Fruit fly (Drosophila melanogaster) whole organism, embryonic: ENCODE data around the gene Hpd.

Experiments used
- Antp ChIP-seq: fragments of 200-800 bp; sonication (Bioruptor generic); optimal IDR thresholded peaks from 3 replicates; lab custom pipeline; 2016; ENCODE audit warnings: missing biosample characterization, missing genetic modification characterization
- B-H2 ChIP-seq: fragments of 200-800 bp; sonication (Bioruptor generic); optimal IDR thresholded peaks from 2 replicates; lab custom pipeline; 2018; ENCODE audit warnings: missing biosample characterization, mild to moderate bottlenecking, missing genetic modification characterization
- Blimp-1 ChIP-seq: fragments of 200-800 bp; sonication (Bioruptor generic); optimal IDR thresholded peaks from 3 replicates; lab custom pipeline; 2018; ENCODE audit warnings: missing biosample characterization, missing genetic modification characterization, mild to moderate bottlenecking, moderate library complexity, missing genetic modification reagents
- BtbVII ChIP-seq: fragments of 200-800 bp; sonication (Bioruptor generic); optimal IDR thresholded peaks from 3 replicates; lab custom pipeline; 2017; ENCODE audit warnings: missing biosample characterization, mild to moderate bottlenecking, missing genetic modification characterization
- CG10979 ChIP-seq: fragments of 200-800 bp; sonication (Bioruptor generic); optimal IDR thresholded peaks from 2 replicates; lab custom pipeline; 2018; ENCODE audit warnings: missing biosample characterization, mild to moderate bottlenecking, missing genetic modification characterization, moderate library complexity
- CG11560 ChIP-seq: fragments of 200-800 bp; sonication (Bioruptor generic); IDR thresholded peaks from 3 replicates; pipeline ENCODE4 v1.3.6; 2022; ENCODE audit warnings: missing biosample characterization, missing genetic modification characterization
- CG11695 ChIP-seq: fragments of 200-800 bp; sonication (Bioruptor generic); IDR thresholded peaks from 3 replicates; pipeline ENCODE4 v1.3.6; 2022; ENCODE audit warnings: missing biosample characterization, missing genetic modification characterization
- CG12391 ChIP-seq: fragments of 200-800 bp; sonication (Bioruptor generic); optimal IDR thresholded peaks from 3 replicates; lab custom pipeline; 2018; ENCODE audit warnings: missing biosample characterization, mild to moderate bottlenecking, missing genetic modification characterization, moderate library complexity
- CG14667 ChIP-seq: fragments of 200-800 bp; sonication (Bioruptor generic); IDR thresholded peaks from 2 replicates; pipeline ENCODE4 v1.3.6; 2022; ENCODE audit warnings: missing biosample characterization, missing genetic modification characterization
- CG15696 ChIP-seq: fragments of 200-800 bp; sonication (Bioruptor generic); optimal IDR thresholded peaks from 2 replicates; lab custom pipeline; 2019; ENCODE audit warnings: missing biosample characterization, mild to moderate bottlenecking, missing genetic modification characterization, moderate library complexity
- CG1603 ChIP-seq: fragments of 200-800 bp; sonication (Bioruptor generic); optimal IDR thresholded peaks from 2 replicates; lab custom pipeline; 2019; ENCODE audit warnings: missing biosample characterization, mild to moderate bottlenecking, missing genetic modification characterization, moderate library complexity
- CG16815 ChIP-seq: fragments of 200-800 bp; sonication (Bioruptor generic); optimal IDR thresholded peaks from 3 replicates; lab custom pipeline; 2017; ENCODE audit warnings: missing biosample characterization, mild to moderate bottlenecking, missing genetic modification characterization
- CG17612 ChIP-seq: fragments of 200-800 bp; sonication (Bioruptor generic); IDR thresholded peaks from 2 replicates; pipeline ENCODE4 v1.3.6; 2022; ENCODE audit warnings: missing biosample characterization, missing genetic modification characterization
- CG18476 ChIP-seq: fragments of 200-800 bp; sonication (Bioruptor generic); optimal IDR thresholded peaks from 2 replicates; lab custom pipeline; 2016; ENCODE audit warnings: missing biosample characterization, mild to moderate bottlenecking, missing genetic modification characterization
- CG2875 ChIP-seq: fragments of 200-800 bp; sonication (Bioruptor generic); optimal IDR thresholded peaks from 2 replicates; lab custom pipeline; 2017; ENCODE audit warnings: missing biosample characterization, mild to moderate bottlenecking, missing genetic modification characterization, missing genetic modification reagents
- CG30403 ChIP-seq: fragments of 200-800 bp; sonication (Bioruptor generic); optimal IDR thresholded peaks from 3 replicates; lab custom pipeline; 2016; ENCODE audit warnings: missing biosample characterization, missing genetic modification characterization
- CG32772 ChIP-seq: fragments of 200-800 bp; sonication (Bioruptor generic); IDR thresholded peaks from 2 replicates; pipeline ENCODE4 v1.3.6; 2022; ENCODE audit warnings: missing biosample characterization, missing genetic modification characterization
- CG3726 ChIP-seq: fragments of 200-800 bp; sonication (Bioruptor generic); IDR thresholded peaks from 3 replicates; pipeline ENCODE4, ENCODE4 v1.3.6; 2022; ENCODE audit warnings: missing biosample characterization, missing genetic modification characterization
- CG4404 ChIP-seq: fragments of 200-800 bp; sonication (Bioruptor generic); IDR thresholded peaks from 2 replicates; pipeline ENCODE4 v1.3.6; 2022; ENCODE audit warnings: missing biosample characterization, missing genetic modification characterization
- CG4424 ChIP-seq: fragments of 200-800 bp; sonication (Bioruptor generic); optimal IDR thresholded peaks from 3 replicates; lab custom pipeline; 2016; ENCODE audit warnings: missing biosample characterization, missing genetic modification characterization
- CG8388 ChIP-seq: fragments of 200-800 bp; sonication (Bioruptor generic); optimal IDR thresholded peaks from 2 replicates; lab custom pipeline; 2019; ENCODE audit warnings: missing biosample characterization, mild to moderate bottlenecking, missing genetic modification characterization, moderate library complexity
- CG9727 ChIP-seq: fragments of 200-800 bp; sonication (Bioruptor generic); optimal IDR thresholded peaks from 3 replicates; lab custom pipeline; 2017; ENCODE audit warnings: missing biosample characterization, mild to moderate bottlenecking, missing genetic modification characterization
- CHES-1-like ChIP-seq: fragments of 200-800 bp; sonication (Bioruptor generic); optimal IDR thresholded peaks from 2 replicates; lab custom pipeline; 2016; ENCODE audit warnings: missing biosample characterization, missing genetic modification characterization
- Drgx ChIP-seq: fragments of 200-800 bp; sonication (Bioruptor generic); IDR thresholded peaks from 2 replicates; pipeline ENCODE4 v1.3.6; 2022; ENCODE audit warnings: missing biosample characterization, missing genetic modification characterization
- Fer1 ChIP-seq: fragments of 200-800 bp; sonication (Bioruptor generic); optimal IDR thresholded peaks from 2 replicates; lab custom pipeline; 2017; ENCODE audit warnings: missing biosample characterization, mild to moderate bottlenecking, missing genetic modification characterization
- Hsf ChIP-seq: fragments of 200-800 bp; sonication (Bioruptor generic); optimal IDR thresholded peaks from 3 replicates; lab custom pipeline; 2016; ENCODE audit warnings: missing biosample characterization, missing genetic modification characterization
- Max ChIP-seq: fragments of 200-800 bp; sonication (Bioruptor generic); optimal IDR thresholded peaks from 2 replicates; lab custom pipeline; 2016; ENCODE audit warnings: missing biosample characterization, mild to moderate bottlenecking, missing genetic modification characterization
- Mrtf ChIP-seq: fragments of 200-800 bp; sonication (Bioruptor generic); IDR thresholded peaks from 3 replicates; pipeline ENCODE4 v1.3.6; 2022; ENCODE audit warnings: missing biosample characterization, missing genetic modification characterization
- NfI ChIP-seq: fragments of 200-800 bp; sonication (Bioruptor generic); optimal IDR thresholded peaks from 3 replicates; lab custom pipeline; 2018; ENCODE audit warnings: missing biosample characterization, mild to moderate bottlenecking, missing genetic modification characterization, moderate library complexity
- Oli ChIP-seq: fragments of 200-800 bp; sonication (Bioruptor generic); optimal IDR thresholded peaks from 2 replicates; lab custom pipeline; 2018; ENCODE audit warnings: missing biosample characterization, mild to moderate bottlenecking, missing genetic modification characterization, moderate library complexity
- Sox102F ChIP-seq: fragments of 200-800 bp; sonication (Bioruptor generic); optimal IDR thresholded peaks from 2 replicates; lab custom pipeline; 2018; ENCODE audit warnings: missing biosample characterization, mild to moderate bottlenecking, missing genetic modification characterization, moderate library complexity
- ara ChIP-seq: fragments of 200-800 bp; sonication (Bioruptor generic); IDR thresholded peaks from 2 replicates; pipeline ENCODE4 v1.3.6; 2022; ENCODE audit warnings: missing biosample characterization, missing genetic modification characterization
- az2 ChIP-seq: fragments of 200-800 bp; sonication (Bioruptor generic); optimal IDR thresholded peaks from 3 replicates; lab custom pipeline; 2016; ENCODE audit warnings: missing biosample characterization, missing genetic modification characterization
- bcd ChIP-seq: fragments of 200-800 bp; sonication (Bioruptor generic); optimal IDR thresholded peaks from 2 replicates; lab custom pipeline; 2017; ENCODE audit warnings: missing biosample characterization, mild to moderate bottlenecking, missing genetic modification characterization
- da ChIP-seq: fragments of 200-800 bp; sonication (Bioruptor generic); optimal IDR thresholded peaks from 2 replicates; lab custom pipeline; 2016; ENCODE audit warnings: missing biosample characterization, missing genetic modification characterization
- dmrt99B ChIP-seq: fragments of 200-800 bp; sonication (Bioruptor generic); optimal IDR thresholded peaks from 2 replicates; lab custom pipeline; 2018; ENCODE audit warnings: missing biosample characterization, mild to moderate bottlenecking, missing genetic modification characterization, moderate library complexity
- her ChIP-seq: fragments of 200-800 bp; sonication (Bioruptor generic); optimal IDR thresholded peaks from 2 replicates; lab custom pipeline; 2016; ENCODE audit warnings: missing biosample characterization, missing genetic modification characterization
- lmd ChIP-seq: fragments of 200-800 bp; sonication (Bioruptor generic); IDR thresholded peaks from 2 replicates; pipeline ENCODE4 v1.3.6; 2022; ENCODE audit warnings: missing biosample characterization, missing genetic modification characterization
- lola ChIP-seq, 3 experiments: fragments of >200 bp in 2 of 3; fragments of 200-800 bp in 1 of 3; sonication (Bioruptor generic) in 1 of 3; optimal IDR thresholded peaks; 2 replicates each; lab custom pipeline; 2017 to 2019; ENCODE audit warnings: missing biosample characterization in 3 of 3, missing genetic modification characterization in 3 of 3, mild to moderate bottlenecking in 1 of 3, moderate library complexity in 1 of 3
- lov ChIP-seq, 2 experiments: fragments of 200-800 bp in 1 of 2; fragments of >200 bp in 1 of 2; sonication (Bioruptor generic) in 1 of 2; IDR thresholded peaks in 1 of 2; optimal IDR thresholded peaks in 1 of 2; 2 replicates in 1 of 2; 3 replicates in 1 of 2; pipeline versions ENCODE4 v1.3.6 to Lab custom; 2017 to 2022; ENCODE audit warnings: missing biosample characterization in 1 of 2, missing genetic modification characterization in 1 of 2
- mld ChIP-seq: fragments of 200-800 bp; sonication (Bioruptor generic); IDR thresholded peaks from 3 replicates; pipeline ENCODE4 v1.3.6; 2022; ENCODE audit warnings: missing biosample characterization, missing genetic modification characterization; ENCODE audit not compliant: partially characterized antibody
- nmo ChIP-seq: fragments of 200-800 bp; sonication (Bioruptor generic); optimal IDR thresholded peaks from 2 replicates; lab custom pipeline; 2018; ENCODE audit warnings: missing biosample characterization, mild to moderate bottlenecking, missing genetic modification characterization, moderate library complexity
- sim ChIP-seq: fragments of 200-800 bp; sonication (Bioruptor generic); IDR thresholded peaks from 2 replicates; pipeline ENCODE4 v1.3.6; 2022; ENCODE audit warnings: missing biosample characterization, missing genetic modification characterization
- sqz ChIP-seq: fragments of 200-800 bp; sonication (Bioruptor generic); optimal IDR thresholded peaks from 3 replicates; lab custom pipeline; 2018; ENCODE audit warnings: missing biosample characterization, mild to moderate bottlenecking, missing genetic modification characterization
- toy ChIP-seq: fragments of 200-800 bp; sonication (Bioruptor generic); IDR thresholded peaks from 2 replicates; pipeline ENCODE4 v1.3.6; 2022; ENCODE audit warnings: missing biosample characterization, missing genetic modification characterization
- zfh1 ChIP-seq: fragments of 200-800 bp; sonication (Bioruptor generic); IDR thresholded peaks from 3 replicates; pipeline ENCODE4 v1.3.6; 2022; ENCODE audit warnings: missing biosample characterization, missing genetic modification characterization

Hpd gene

DNA sequence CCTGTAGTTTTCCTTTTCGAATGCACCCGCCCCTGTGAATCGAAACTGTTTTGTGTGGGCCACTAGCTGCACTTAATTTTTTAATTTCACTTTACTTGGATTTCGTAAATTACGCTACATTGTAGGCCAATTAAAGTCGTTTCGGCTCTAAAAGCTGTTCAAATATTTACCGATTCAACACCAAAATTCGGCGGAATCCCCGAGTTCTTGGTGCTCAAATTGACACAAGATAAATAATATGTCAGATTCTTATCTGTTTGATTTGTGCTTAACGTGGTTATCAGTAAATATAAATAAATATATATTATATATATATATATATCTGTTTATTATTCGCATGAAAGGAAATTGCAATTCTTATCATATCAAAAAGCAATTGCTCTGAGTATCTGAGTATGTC lies 8.3 kb upstream of the Hpd start (continued):
- peak; percentile 7 for TF ChIP-seq Blimp-1
- TF ChIP-seq Fer1 (GFP tag; lab: Kevin White, UChicago), result peak; percentile 75
- peak; percentile 82 for TF ChIP-seq BtbVII (GFP tag; lab: Kevin White, UChicago)
- TF ChIP-seq Max (GFP tag; lab: Kevin White, UChicago), result no peak
- 0 out of 3 replicates have a peak, but pooled peaks have one; percentile 30 for TF ChIP-seq CG11695 (GFP tag; lab: Robert Waterston, UW)

DNA sequence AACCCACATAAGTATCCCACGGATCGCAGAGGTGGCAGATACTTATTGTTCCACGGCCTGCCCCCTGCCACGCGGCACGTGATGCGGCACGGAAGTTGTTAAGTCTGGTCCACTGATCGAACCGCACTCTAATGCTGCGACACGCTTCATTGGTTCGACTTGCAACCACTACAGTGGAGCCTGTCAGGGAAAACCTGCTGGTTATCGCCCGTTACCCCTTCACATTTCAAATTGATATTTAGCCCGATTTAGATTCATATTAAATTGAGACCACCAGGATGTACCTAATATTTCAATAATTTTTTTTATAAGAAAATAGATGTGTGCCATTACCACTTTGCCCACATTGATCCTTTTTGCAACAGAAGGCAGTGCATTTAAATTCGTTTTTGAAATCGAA lies 7.7 kb upstream of the Hpd start:
- no peak for TF ChIP-seq B-H2 (GFP tag; lab: Kevin White, UChicago)
- TF ChIP-seq bcd (GFP tag; lab: Kevin White, UChicago), result no peak
- TF ChIP-seq mld (GFP tag; lab: Robert Waterston, UW), result no peak
- peak; percentile 61 for TF ChIP-seq CG1603 (tag; lab: Kevin White, UChicago)
- TF ChIP-seq Oli (tag; lab: Kevin White, UChicago), result peak; percentile 25
- TF ChIP-seq CG12391, result peak; percentile 18
- peak; percentile 39 for TF ChIP-seq Sox102F (GFP tag; lab: Kevin White, UChicago)
- TF ChIP-seq sim (GFP tag; lab: Robert Waterston, UW), result 0 out of 2 replicates have a peak, but pooled peaks have one; percentile 17
- 0 out of 3 replicates have a peak, but pooled peaks have one; percentile 36 for TF ChIP-seq CG3726 (GFP tag; lab: Robert Waterston, UW)
- TF ChIP-seq CG17612 (GFP tag; lab: Robert Waterston, UW), result no peak
- TF ChIP-seq CG30403 (GFP tag; lab: Kevin White, UChicago), result peak; percentile 37
- TF ChIP-seq Antp, result peak; percentile 1
- TF ChIP-seq Drgx (GFP tag; lab: Robert Waterston, UW), result peak; percentile 48; the same call in 1 of the 2 replicates
- TF ChIP-seq CG11560, result 0 out of 3 replicates have a peak, but pooled peaks have one; percentile 35
- TF ChIP-seq Blimp-1, result peak; percentile 44
- peak; percentile 37 for TF ChIP-seq CG9727 (GFP tag; lab: Kevin White, UChicago)
- TF ChIP-seq CG16815 (GFP tag; lab: Kevin White, UChicago), result peak; percentile 50
- TF ChIP-seq sqz, result no peak
- 0 out of 3 replicates have a peak, but pooled peaks have one; percentile 36 for TF ChIP-seq Mrtf
- TF ChIP-seq CG8388, result peak; percentile 35
- no peak for TF ChIP-seq NfI
- peak; percentile 58 for TF ChIP-seq nmo
- TF ChIP-seq CG14667, result 0 out of 2 replicates have a peak, but pooled peaks have one; percentile 11
- TF ChIP-seq zfh1, result peak; percentile 59; the same call in 2 of the 3 replicates
- no peak for TF ChIP-seq her (GFP tag; lab: Kevin White, UChicago)
- TF ChIP-seq lmd, result peak; percentile 16; the same call in 1 of the 2 replicates
- TF ChIP-seq toy (GFP tag; lab: Robert Waterston, UW), result 0 out of 2 replicates have a peak, but pooled peaks have one; percentile 6
- TF ChIP-seq da (GFP tag; lab: Kevin White, UChicago), result no peak
- no peak for TF ChIP-seq CHES-1-like
- peak; percentile 50 for TF ChIP-seq dmrt99B (tag; lab: Kevin White, UChicago)
- TF ChIP-seq CG2875 (GFP tag; lab: Kevin White, UChicago), result peak; percentile 9
- TF ChIP-seq Hsf (GFP tag; lab: Kevin White, UChicago), result peak; percentile 9
- TF ChIP-seq CG4404 (GFP tag; lab: Robert Waterston, UW), result 0 out of 2 replicates have a peak, but pooled peaks have one; percentile 33
- peak; percentile 28 for TF ChIP-seq az2 (GFP tag; lab: Kevin White, UChicago)
- TF ChIP-seq ara (GFP tag; lab: Robert Waterston, UW), result 0 out of 2 replicates have a peak, but pooled peaks have one; percentile 23
- peak; percentile 3 for TF ChIP-seq CG18476
- TF ChIP-seq CG15696 (tag; lab: Kevin White, UChicago), result peak; percentile 32
- TF ChIP-seq CG10979 (tag; lab: Kevin White, UChicago), result peak; percentile 53
- peak; percentile 25 for TF ChIP-seq CG4424
- TF ChIP-seq CG32772 (GFP tag; lab: Robert Waterston, UW), result 0 out of 2 replicates have a peak, but pooled peaks have one; percentile 22
- no peak for TF ChIP-seq lov (optimal IDR thresholded peaks at IDR 0.05; lab: Kevin White, UChicago)
- 0 out of 3 replicates have a peak, but pooled peaks have one; percentile 8 for TF ChIP-seq lov (GFP tag; IDR thresholded peaks at IDR 0.05; lab: Robert Waterston, UW)
- peak in 1 of 3 experiments; percentile 50 for TF ChIP-seq lola (GFP tag; optimal IDR thresholded peaks at IDR 0.05; lab: Kevin White, UChicago)
